Worm (Caenorhabditis elegans) whole organism, L2 larva: ENCODE results near the gene Y76B12C.6.

Experiments
- C34F6.9 ChIP-seq: fragments of 150-350 bp; optimal IDR thresholded peaks from 2 replicates; lab custom pipeline; 2014; ENCODE audit warnings: missing biosample characterization, missing genetic modification characterization
- F13H6.1 ChIP-seq: sonication (generic microtip); optimal IDR thresholded peaks from 2 replicates; lab custom pipeline; 2016; ENCODE audit warnings: missing genetic modification characterization, missing compliant biosample characterization
- R02D3.7 ChIP-seq: fragments of 150-350 bp; optimal IDR thresholded peaks from 2 replicates; lab custom pipeline; 2014; ENCODE audit warnings: missing biosample characterization, missing genetic modification characterization
- Y55F3AM.14 ChIP-seq: fragments of 200-800 bp; sonication (Bioruptor generic); optimal IDR thresholded peaks from 2 replicates; lab custom pipeline; 2018; ENCODE audit warnings: mild to moderate bottlenecking, missing genetic modification characterization, missing compliant biosample characterization
- ZK546.5 ChIP-seq: sonication (generic microtip); optimal IDR thresholded peaks from 2 replicates; lab custom pipeline; 2017; ENCODE audit warnings: missing biosample characterization, missing genetic modification characterization
- alr-1 ChIP-seq: fragments of 150-350 bp; optimal IDR thresholded peaks from 2 replicates; lab custom pipeline; 2014; ENCODE audit warnings: missing biosample characterization, missing genetic modification characterization
- aly-2 ChIP-seq: fragments of 150-350 bp; optimal IDR thresholded peaks from 2 replicates; lab custom pipeline; 2014; ENCODE audit warnings: missing biosample characterization, missing genetic modification characterization
- ama-1 ChIP-seq: fragments of 150-350 bp; optimal IDR thresholded peaks from 2 replicates; lab custom pipeline; 2018; ENCODE audit warnings: inconsistent platforms
- ceh-16 ChIP-seq: fragments of 150-350 bp; optimal IDR thresholded peaks from 2 replicates; lab custom pipeline; 2014; ENCODE audit warnings: missing biosample characterization, missing genetic modification characterization
- ceh-82 ChIP-seq: fragments of 150-350 bp; optimal IDR thresholded peaks from 2 replicates; lab custom pipeline; 2014; ENCODE audit warnings: missing biosample characterization, missing genetic modification characterization
- crh-2 ChIP-seq: sonication (generic microtip); optimal IDR thresholded peaks from 2 replicates; lab custom pipeline; 2017; ENCODE audit warnings: missing biosample characterization, missing genetic modification characterization
- dmd-4 ChIP-seq: sonication (generic microtip); optimal IDR thresholded peaks from 2 replicates; lab custom pipeline; 2017; ENCODE audit warnings: missing biosample characterization, missing genetic modification characterization
- elt-1 ChIP-seq: fragments of 150-350 bp; optimal IDR thresholded peaks from 2 replicates; lab custom pipeline; 2014; ENCODE audit warnings: missing biosample characterization, missing genetic modification characterization
- elt-3 ChIP-seq: sonication (generic microtip); optimal IDR thresholded peaks from 2 replicates; lab custom pipeline; 2017; ENCODE audit warnings: missing biosample characterization, missing genetic modification characterization
- fos-1 ChIP-seq: fragments of 150-350 bp; optimal IDR thresholded peaks from 2 replicates; lab custom pipeline; 2014; ENCODE audit warnings: missing biosample characterization, missing genetic modification characterization
- gmeb-1 ChIP-seq: fragments of 150-350 bp; optimal IDR thresholded peaks from 2 replicates; lab custom pipeline; 2014; ENCODE audit warnings: missing biosample characterization, missing genetic modification characterization
- lin-11 ChIP-seq: fragments of 150-350 bp; sonication (generic microtip); optimal IDR thresholded peaks from 2 replicates; lab custom pipeline; 2014; ENCODE audit warnings: missing biosample characterization, missing genetic modification characterization, inconsistent platforms, mixed read lengths
- lin-13 ChIP-seq: fragments of 150-350 bp; optimal IDR thresholded peaks from 2 replicates; lab custom pipeline; 2014; ENCODE audit warnings: missing biosample characterization, missing genetic modification reagents, missing genetic modification characterization
- lsy-2 ChIP-seq, 2 experiments: fragments of 150-350 bp in 1 of 2; sonication (generic microtip) in 1 of 2; optimal IDR thresholded peaks; 2 replicates each; lab custom pipeline; 2014 to 2017; ENCODE audit warnings: missing biosample characterization in 2 of 2, missing genetic modification characterization in 2 of 2
- mab-5 ChIP-seq: fragments of 150-350 bp; optimal IDR thresholded peaks from 2 replicates; lab custom pipeline; 2014; ENCODE audit warnings: missing biosample characterization, missing genetic modification characterization
- mbf-1 ChIP-seq: sonication (generic microtip); optimal IDR thresholded peaks from 2 replicates; lab custom pipeline; 2017; ENCODE audit warnings: missing biosample characterization, missing genetic modification characterization
- nhr-10 ChIP-seq: sonication (generic microtip); optimal IDR thresholded peaks from 2 replicates; lab custom pipeline; 2017; ENCODE audit warnings: missing biosample characterization, missing genetic modification characterization
- nhr-11 ChIP-seq: fragments of 150-350 bp; optimal IDR thresholded peaks from 2 replicates; lab custom pipeline; 2014; ENCODE audit warnings: missing biosample characterization, missing genetic modification characterization
- nhr-12 ChIP-seq: fragments of 150-350 bp; optimal IDR thresholded peaks from 2 replicates; lab custom pipeline; 2014; ENCODE audit warnings: missing biosample characterization, missing genetic modification characterization
- nhr-129 ChIP-seq: fragments of 150-350 bp; optimal IDR thresholded peaks from 2 replicates; lab custom pipeline; 2014; ENCODE audit warnings: missing biosample characterization, missing genetic modification characterization
- nhr-21 ChIP-seq: fragments of 150-350 bp; optimal IDR thresholded peaks from 2 replicates; lab custom pipeline; 2014; ENCODE audit warnings: missing biosample characterization, missing genetic modification characterization
- nhr-23 ChIP-seq: fragments of 150-350 bp; optimal IDR thresholded peaks from 2 replicates; lab custom pipeline; 2014; ENCODE audit warnings: missing biosample characterization, missing genetic modification reagents, missing genetic modification characterization
- nhr-25 ChIP-seq: fragments of 150-350 bp; sonication (generic microtip); optimal IDR thresholded peaks from 3 replicates; lab custom pipeline; 2014; ENCODE audit warnings: missing biosample characterization, missing genetic modification characterization
- nhr-6 ChIP-seq: fragments of 150-350 bp; optimal IDR thresholded peaks from 2 replicates; lab custom pipeline; 2014; ENCODE audit warnings: missing biosample characterization, missing genetic modification characterization
- nhr-77 ChIP-seq: fragments of 150-350 bp; optimal IDR thresholded peaks from 2 replicates; lab custom pipeline; 2014; ENCODE audit warnings: missing biosample characterization, missing genetic modification characterization
- skn-1 ChIP-seq: sonication (generic microtip); optimal IDR thresholded peaks from 2 replicates; lab custom pipeline; 2017; ENCODE audit warnings: missing biosample characterization, missing genetic modification characterization
- sma-9 ChIP-seq, 2 experiments: fragments of 150-350 bp in 1 of 2; sonication (generic microtip) in 1 of 2; optimal IDR thresholded peaks; 2 replicates each; lab custom pipeline; 2014 to 2016; ENCODE audit warnings: missing genetic modification characterization in 2 of 2, mild to moderate bottlenecking in 1 of 2, missing biosample characterization in 1 of 2, missing compliant biosample characterization in 1 of 2, missing genetic modification reagents in 1 of 2, moderate library complexity in 1 of 2
- snpc-4 ChIP-seq: fragments of 150-350 bp; optimal IDR thresholded peaks from 2 replicates; lab custom pipeline; 2014; ENCODE audit warnings: missing biosample characterization, missing genetic modification characterization
- unc-39 ChIP-seq: fragments of 150-350 bp; optimal IDR thresholded peaks from 2 replicates; lab custom pipeline; 2014; ENCODE audit warnings: missing biosample characterization, missing genetic modification characterization
- unc-55 ChIP-seq: fragments of 150-350 bp; sonication (generic microtip); optimal IDR thresholded peaks from 3 replicates; lab custom pipeline; 2014; ENCODE audit warnings: missing biosample characterization, missing genetic modification reagents, missing genetic modification characterization
- unc-62 ChIP-seq: fragments of 150-350 bp; optimal IDR thresholded peaks from 2 replicates; lab custom pipeline; 2014; ENCODE audit warnings: missing biosample characterization, missing genetic modification reagents, missing genetic modification characterization
- zag-1 ChIP-seq: fragments of 150-350 bp; optimal IDR thresholded peaks from 2 replicates; lab custom pipeline; 2014; ENCODE audit warnings: missing biosample characterization, missing genetic modification characterization
- ztf-11 ChIP-seq: sonication (generic microtip); optimal IDR thresholded peaks from 2 replicates; lab custom pipeline; 2017; ENCODE audit warnings: missing biosample characterization, missing genetic modification characterization
- ztf-4 ChIP-seq: fragments of 150-350 bp; optimal IDR thresholded peaks from 2 replicates; lab custom pipeline; 2014; ENCODE audit warnings: missing biosample characterization, missing genetic modification characterization

Gene Y76B12C.6

DNA sequence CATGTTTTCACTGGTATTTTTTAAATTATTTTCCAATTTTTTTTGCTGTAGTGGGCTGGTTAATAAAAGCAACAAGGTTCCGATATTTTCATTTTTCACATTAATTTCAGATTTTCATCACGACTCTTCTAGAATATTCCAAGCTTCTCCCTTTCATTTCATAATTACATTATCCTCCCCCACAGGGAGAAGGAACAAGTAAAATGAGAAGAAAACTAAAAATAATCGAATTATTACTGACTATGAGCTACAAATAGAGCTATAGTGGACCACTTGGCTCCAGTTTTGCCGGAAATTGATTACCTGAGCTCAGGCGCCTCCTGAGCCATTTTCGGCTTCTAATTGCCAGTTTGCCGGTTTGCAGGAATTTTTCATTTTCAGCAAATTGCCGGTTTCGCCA is 5.6 kb upstream of the Y76B12C.6 start:
- TF ChIP-seq ceh-16 (tag; lab: Kevin White, UChicago) (no peak), nhr-11 (tag; lab: Kevin White, UChicago) (no peak), nhr-12 (no peak), nhr-6 (tag; lab: Kevin White, UChicago) (no peak), nhr-23 (tag; lab: Kevin White, UChicago) (no peak), nhr-77 (tag; lab: Kevin White, UChicago) (no peak), elt-1 (no peak), Y55F3AM.14 (GFP tag; lab: Kevin White, UChicago) (no peak), F13H6.1 (no peak), skn-1 (no peak), elt-3 (tag; lab: Kevin White, UChicago) (no peak), lin-11 (tag; lab: Kevin White, UChicago) (no peak), C34F6.9 (tag; lab: Kevin White, UChicago) (no peak), nhr-10 (tag; lab: Kevin White, UChicago) (no peak), zag-1 (tag; lab: Kevin White, UChicago) (no peak)
- TF ChIP-seq, all 48 proteins: peak for 0

DNA sequence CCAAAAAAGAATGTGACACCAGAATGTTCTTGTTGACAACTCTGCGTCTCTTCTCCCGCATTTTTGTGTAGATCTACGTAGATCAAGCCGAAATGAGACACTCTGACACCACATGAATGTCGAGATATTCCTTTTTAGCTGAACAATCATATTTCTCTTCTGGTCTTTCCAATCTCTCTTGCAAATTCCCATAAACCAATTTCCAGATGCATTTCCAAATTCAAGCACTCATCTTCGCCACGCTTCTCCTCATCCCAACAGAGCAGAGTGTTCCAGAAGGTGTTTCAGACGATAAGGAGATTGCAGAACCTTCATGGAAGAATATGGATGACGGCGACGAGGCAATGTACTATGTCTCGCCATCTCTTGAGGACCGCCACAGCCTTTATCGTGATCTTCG is 1.4 kb upstream of the Y76B12C.6 start, which contains the start of gene Y76B12C.8:
Gene Y76B12C.8, plus strand, starts transcription at position 207 of the 400 bp plus-strand sequence.
- TF ChIP-seq aly-2 (tag; lab: Kevin White, UChicago) = no peak
- TF ChIP-seq sma-9 (GFP tag; optimal IDR thresholded peaks at IDR 0.05; lab: Kevin White, UChicago) = no peak
- no peak for TF ChIP-seq sma-9 (tag; optimal IDR thresholded peaks at IDR 0.05; lab: Kevin White, UChicago)
- TF ChIP-seq lin-11 (tag; lab: Kevin White, UChicago) = no peak
- no peak for TF ChIP-seq unc-39 (tag; lab: Kevin White, UChicago)
- no peak for TF ChIP-seq nhr-25
- no peak for TF ChIP-seq unc-62
- TF ChIP-seq nhr-11 (tag; lab: Kevin White, UChicago) = no peak
- no peak for TF ChIP-seq mab-5 (tag; lab: Kevin White, UChicago)
- no peak for TF ChIP-seq mbf-1 (tag; lab: Kevin White, UChicago)
- no peak for TF ChIP-seq nhr-6 (tag; lab: Kevin White, UChicago)
- TF ChIP-seq dmd-4 (tag; lab: Kevin White, UChicago) = no peak
- TF ChIP-seq nhr-23 (tag; lab: Kevin White, UChicago) = no peak
- no peak for TF ChIP-seq R02D3.7 (tag; lab: Kevin White, UChicago)
- TF ChIP-seq, all 48 proteins: peak for 0

DNA sequence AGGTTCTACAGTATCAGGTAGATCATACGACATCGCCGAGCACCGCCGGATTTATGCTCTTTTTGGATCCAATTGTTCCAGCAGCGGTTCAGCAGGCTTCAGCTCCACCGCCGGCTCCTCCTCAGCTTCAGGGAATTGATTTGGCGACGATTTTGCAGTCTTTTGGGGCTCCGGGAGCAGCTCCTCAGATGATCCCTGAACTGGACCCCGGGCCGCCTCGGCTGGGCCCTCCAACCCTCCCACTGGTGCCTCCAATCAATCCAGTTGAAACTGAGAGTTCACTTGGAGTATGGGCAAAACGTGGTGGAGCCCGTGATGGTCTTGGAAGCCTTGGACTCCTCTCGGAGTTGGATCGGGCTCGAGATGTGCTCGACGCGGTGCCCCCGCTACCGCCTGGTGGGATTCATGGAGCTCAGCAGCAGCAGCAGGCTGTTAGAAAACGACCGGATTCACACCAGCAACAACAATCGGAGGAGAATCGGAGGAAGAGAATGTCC is 9.7 kb downstream of the Y76B12C.6 start:
- TF ChIP-seq alr-1 (tag; lab: Kevin White, UChicago) (no peak), nhr-25 (no peak), gmeb-1 (tag; lab: Kevin White, UChicago) (no peak), fos-1 (tag; lab: Kevin White, UChicago) (no peak), lsy-2 (tag; optimal IDR thresholded peaks at IDR 0.05; lab: Kevin White, UChicago) (no peak)

DNA sequence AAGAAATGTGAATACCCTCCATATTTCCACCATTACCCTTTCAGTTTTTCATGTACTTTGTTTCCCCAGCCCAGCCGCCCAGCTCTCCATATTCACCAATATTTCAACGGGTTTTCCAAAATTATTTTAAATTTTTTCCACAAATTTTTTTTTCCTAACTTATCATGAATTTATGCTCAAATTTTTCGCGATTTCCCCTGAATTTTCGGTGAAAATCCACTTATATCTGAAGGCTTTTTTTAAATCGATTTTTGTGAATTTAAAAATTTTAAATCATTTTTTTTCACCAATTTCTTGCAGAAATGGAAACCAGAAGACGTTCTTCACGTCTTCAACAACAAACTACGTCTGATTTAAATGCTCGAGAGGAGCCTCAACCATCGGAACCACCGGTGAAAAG is 11.6 kb downstream of the Y76B12C.6 start, which contains the start of gene xpc-1:
Gene xpc-1, plus strand, starts transcription at position 301 of the 400 bp plus-strand sequence.
- TF ChIP-seq R02D3.7 (tag; lab: Kevin White, UChicago) (no peak), ZK546.5 (tag; lab: Kevin White, UChicago) (no peak), nhr-10 (tag; lab: Kevin White, UChicago) (no peak), ceh-82 (no peak), dmd-4 (tag; lab: Kevin White, UChicago) (no peak), lin-11 (tag; lab: Kevin White, UChicago) (no peak), mab-5 (tag; lab: Kevin White, UChicago) (no peak), unc-62 (no peak), nhr-21 (tag; lab: Kevin White, UChicago) (no peak), nhr-129 (tag; lab: Kevin White, UChicago) (no peak), lin-13 (no peak)

DNA sequence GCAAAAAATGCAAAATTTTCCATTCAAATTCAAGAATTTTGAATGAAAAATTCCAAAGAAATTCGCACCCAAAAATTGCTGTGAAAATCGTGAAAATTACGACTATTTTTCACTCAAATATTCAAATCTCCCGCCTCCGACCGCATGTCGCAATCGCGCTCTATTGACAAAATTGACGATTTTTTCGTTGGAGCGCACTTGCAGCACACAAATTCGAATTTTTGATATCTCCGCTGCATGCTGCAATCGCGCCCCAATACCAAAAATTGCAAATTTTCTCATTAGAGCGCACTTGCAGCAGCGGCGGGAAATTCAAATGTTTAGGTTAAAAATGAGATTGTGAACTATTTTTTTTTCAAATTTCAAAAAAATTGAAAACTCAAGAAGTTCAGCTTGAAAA is 16.6 kb downstream of the Y76B12C.6 start:
- no peak for TF ChIP-seq gmeb-1 (tag; lab: Kevin White, UChicago)
- TF ChIP-seq unc-62 = no peak
- no peak for TF ChIP-seq Y55F3AM.14 (GFP tag; lab: Kevin White, UChicago)
- TF ChIP-seq aly-2 (tag; lab: Kevin White, UChicago) = no peak
- no peak for TF ChIP-seq ama-1 (lab: Kevin White, UChicago)
- no peak for TF ChIP-seq unc-55 (GFP tag; lab: Kevin White, UChicago)
- no peak for TF ChIP-seq nhr-77 (tag; lab: Kevin White, UChicago)
- TF ChIP-seq crh-2 (tag; lab: Kevin White, UChicago) = no peak
- no peak for TF ChIP-seq lsy-2 (tag; optimal IDR thresholded peaks at IDR 0.05; lab: Kevin White, UChicago)
- no peak for TF ChIP-seq elt-3 (tag; lab: Kevin White, UChicago)
- TF ChIP-seq lin-13 = no peak
- TF ChIP-seq alr-1 (tag; lab: Kevin White, UChicago) = no peak
- no peak for TF ChIP-seq mab-5 (tag; lab: Kevin White, UChicago)
- no peak for TF ChIP-seq nhr-12
- TF ChIP-seq ztf-4 (tag; lab: Kevin White, UChicago) = no peak
- no peak for TF ChIP-seq fos-1 (tag; lab: Kevin White, UChicago)
- no peak for TF ChIP-seq C34F6.9 (tag; lab: Kevin White, UChicago)
- no peak for TF ChIP-seq snpc-4 (tag; lab: Kevin White, UChicago)
- no peak for TF ChIP-seq ztf-11 (tag; lab: Kevin White, UChicago)
- no peak for TF ChIP-seq nhr-25
